Fruit fly (Drosophila melanogaster) whole organism, embryonic: ENCODE data around the gene CG13002.
A peak's percentile ranks its signal among the peaks of the same experiment; 100 is the strongest.

Source experiments
- Bdp1 ChIP-seq: fragments of 200-800 bp; sonication (Bioruptor generic); optimal IDR thresholded peaks from 3 replicates; lab custom pipeline; 2016; ENCODE audit warnings: missing biosample characterization, missing genetic modification characterization
- CG12659 ChIP-seq: fragments of 200-800 bp; sonication (Bioruptor generic); optimal IDR thresholded peaks from 3 replicates; lab custom pipeline; 2017; ENCODE audit warnings: mild to moderate bottlenecking, missing biosample characterization, missing genetic modification reagents, missing genetic modification characterization
- CG13123 ChIP-seq: fragments of 200-800 bp; sonication (Bioruptor generic); optimal IDR thresholded peaks from 2 replicates; lab custom pipeline; 2016; ENCODE audit warnings: missing biosample characterization, missing genetic modification characterization
- CG14667 ChIP-seq: fragments of 200-800 bp; sonication (Bioruptor generic); IDR thresholded peaks from 2 replicates; pipeline ENCODE4 v1.3.6; 2022; ENCODE audit warnings: missing biosample characterization, missing genetic modification characterization
- CG14710 ChIP-seq: fragments of 200-800 bp; sonication (Bioruptor generic); optimal IDR thresholded peaks from 3 replicates; lab custom pipeline; 2019; ENCODE audit warnings: missing biosample characterization, mild to moderate bottlenecking, missing genetic modification characterization, moderate library complexity
- CG14860 ChIP-seq: fragments of 200-800 bp; sonication (Bioruptor generic); IDR thresholded peaks from 3 replicates; pipeline ENCODE4 v1.3.6; 2022; ENCODE audit warnings: missing biosample characterization, missing genetic modification characterization; ENCODE audit not compliant: partially characterized antibody
- CG15073 ChIP-seq: fragments of 200-800 bp; sonication (Bioruptor generic); optimal IDR thresholded peaks from 2 replicates; lab custom pipeline; 2016; ENCODE audit warnings: missing biosample characterization, missing genetic modification characterization
- CG16813 ChIP-seq: fragments of 200-800 bp; sonication (Bioruptor generic); IDR thresholded peaks from 3 replicates; pipeline ENCODE4 v1.3.6; 2022; ENCODE audit warnings: missing biosample characterization, missing genetic modification characterization; ENCODE audit not compliant: partially characterized antibody
- CG16863 ChIP-seq: fragments of 200-800 bp; sonication (Bioruptor generic); optimal IDR thresholded peaks from 3 replicates; lab custom pipeline; 2016; ENCODE audit warnings: missing biosample characterization, missing genetic modification characterization
- CG17802 ChIP-seq: fragments of 200-800 bp; sonication (Bioruptor generic); optimal IDR thresholded peaks from 2 replicates; lab custom pipeline; 2018; ENCODE audit warnings: missing biosample characterization, mild to moderate bottlenecking, missing genetic modification characterization, moderate library complexity
- CG2875 ChIP-seq: fragments of 200-800 bp; sonication (Bioruptor generic); optimal IDR thresholded peaks from 2 replicates; lab custom pipeline; 2017; ENCODE audit warnings: missing biosample characterization, mild to moderate bottlenecking, missing genetic modification characterization, missing genetic modification reagents
- CG30431 ChIP-seq: fragments of 200-800 bp; sonication (Bioruptor generic); optimal IDR thresholded peaks from 2 replicates; lab custom pipeline; 2017; ENCODE audit warnings: missing biosample characterization, missing genetic modification characterization
- CG43689 ChIP-seq: fragments of 200-800 bp; sonication (Bioruptor generic); IDR thresholded peaks from 2 replicates; pipeline ENCODE4 v1.3.6; 2022; ENCODE audit warnings: missing biosample characterization, missing genetic modification characterization
- CG9609 ChIP-seq: fragments of 200-800 bp; sonication (Bioruptor generic); optimal IDR thresholded peaks from 3 replicates; lab custom pipeline; 2016; ENCODE audit warnings: missing biosample characterization, missing genetic modification characterization
- CG9797 ChIP-seq: fragments of 200-800 bp; sonication (Bioruptor generic); optimal IDR thresholded peaks from 3 replicates; lab custom pipeline; 2018; ENCODE audit warnings: missing biosample characterization, mild to moderate bottlenecking, missing genetic modification characterization
- CHES-1-like ChIP-seq: fragments of 200-800 bp; sonication (Bioruptor generic); optimal IDR thresholded peaks from 2 replicates; lab custom pipeline; 2016; ENCODE audit warnings: missing biosample characterization, missing genetic modification characterization
- D ChIP-seq, 2 experiments: fragments of 200-800 bp in 1 of 2; fragments of >200 bp in 1 of 2; sonication (Bioruptor generic) in 1 of 2; optimal IDR thresholded peaks; 2 replicates in 1 of 2; 3 replicates in 1 of 2; lab custom pipeline; 2017; ENCODE audit warnings: mild to moderate bottlenecking in 1 of 2, missing biosample characterization in 1 of 2, missing genetic modification characterization in 1 of 2, missing genetic modification reagents in 1 of 2
- D19A ChIP-seq: fragments of 200-800 bp; optimal IDR thresholded peaks from 3 replicates; lab custom pipeline; 2019; ENCODE audit warnings: missing biosample characterization, mild to moderate bottlenecking, missing genetic modification characterization, moderate library complexity
- Doc3 ChIP-seq: fragments of 200-800 bp; sonication (Bioruptor generic); IDR thresholded peaks from 3 replicates; pipeline ENCODE4 v1.3.6; 2022; ENCODE audit warnings: missing biosample characterization, missing genetic modification characterization; ENCODE audit not compliant: partially characterized antibody
- Dp ChIP-seq: fragments of 200-800 bp; sonication (Bioruptor generic); optimal IDR thresholded peaks from 2 replicates; lab custom pipeline; 2018; ENCODE audit warnings: missing biosample characterization, mild to moderate bottlenecking, missing genetic modification characterization, moderate library complexity
- Fer1 ChIP-seq: fragments of 200-800 bp; sonication (Bioruptor generic); optimal IDR thresholded peaks from 2 replicates; lab custom pipeline; 2017; ENCODE audit warnings: missing biosample characterization, mild to moderate bottlenecking, missing genetic modification characterization
- HLH4C ChIP-seq: fragments of 200-800 bp; sonication (Bioruptor generic); IDR thresholded peaks from 3 replicates; pipeline ENCODE4 v1.3.6; 2022; ENCODE audit warnings: missing biosample characterization, missing genetic modification characterization; ENCODE audit not compliant: partially characterized antibody
- Max ChIP-seq: fragments of 200-800 bp; sonication (Bioruptor generic); optimal IDR thresholded peaks from 2 replicates; lab custom pipeline; 2016; ENCODE audit warnings: missing biosample characterization, mild to moderate bottlenecking, missing genetic modification characterization
- Nf-YC ChIP-seq: fragments of 200-800 bp; optimal IDR thresholded peaks from 3 replicates; lab custom pipeline; 2019; ENCODE audit warnings: missing biosample characterization, mild to moderate bottlenecking, missing genetic modification characterization, moderate library complexity
- Oaz ChIP-seq: fragments of 200-800 bp; sonication (Bioruptor generic); IDR thresholded peaks from 2 replicates; pipeline ENCODE4 v1.3.6; 2022; ENCODE audit warnings: missing biosample characterization, missing genetic modification characterization
- Scr ChIP-seq: fragments of 200-800 bp; sonication (Bioruptor generic); IDR thresholded peaks from 2 replicates; pipeline ENCODE4 v1.3.6; 2022; ENCODE audit warnings: missing biosample characterization, missing genetic modification characterization; ENCODE audit not compliant: partially characterized antibody
- Sox100B ChIP-seq: fragments of 200-800 bp; sonication (Bioruptor generic); optimal IDR thresholded peaks from 3 replicates; lab custom pipeline; 2018; ENCODE audit warnings: missing biosample characterization, mild to moderate bottlenecking, missing genetic modification characterization
- Sry-β ChIP-seq: fragments of 200-800 bp; sonication (Bioruptor generic); optimal IDR thresholded peaks from 2 replicates; lab custom pipeline; 2018; ENCODE audit warnings: missing biosample characterization, mild to moderate bottlenecking, missing genetic modification characterization, moderate library complexity
- YL-1 ChIP-seq: fragments of 200-800 bp; sonication (Bioruptor generic); optimal IDR thresholded peaks from 3 replicates; lab custom pipeline; 2017; ENCODE audit warnings: missing biosample characterization, mild to moderate bottlenecking, missing genetic modification characterization
- amos ChIP-seq: fragments of 200-800 bp; sonication (Bioruptor generic); IDR thresholded peaks from 2 replicates; pipeline ENCODE4 v1.3.6; 2022; ENCODE audit warnings: missing biosample characterization, missing genetic modification characterization; ENCODE audit not compliant: partially characterized antibody
- az2 ChIP-seq: fragments of 200-800 bp; sonication (Bioruptor generic); optimal IDR thresholded peaks from 3 replicates; lab custom pipeline; 2016; ENCODE audit warnings: missing biosample characterization, missing genetic modification characterization
- br ChIP-seq: fragments of >200 bp; optimal IDR thresholded peaks from 2 replicates; lab custom pipeline; 2017
- cg ChIP-seq: fragments of 200-800 bp; sonication (Bioruptor generic); optimal IDR thresholded peaks from 3 replicates; lab custom pipeline; 2019; ENCODE audit warnings: missing biosample characterization, mild to moderate bottlenecking, missing genetic modification characterization, moderate library complexity
- ci ChIP-seq: fragments of 200-800 bp; sonication (Bioruptor generic); IDR thresholded peaks from 3 replicates; pipeline ENCODE4 v1.3.6; 2022; ENCODE audit warnings: missing biosample characterization, missing genetic modification characterization
- crc ChIP-seq: fragments of 200-800 bp; sonication (Bioruptor generic); optimal IDR thresholded peaks from 2 replicates; lab custom pipeline; 2016; ENCODE audit warnings: missing biosample characterization, missing genetic modification characterization
- dati ChIP-seq: fragments of 200-800 bp; sonication (Bioruptor generic); IDR thresholded peaks from 2 replicates; pipeline ENCODE4 v1.3.6; 2022; ENCODE audit warnings: missing biosample characterization, missing genetic modification characterization
- gfzf ChIP-seq: fragments of 200-800 bp; sonication (Bioruptor generic); optimal IDR thresholded peaks from 2 replicates; lab custom pipeline; 2016; ENCODE audit warnings: missing biosample characterization, mild to moderate bottlenecking, missing genetic modification characterization, moderate library complexity
- gro ChIP-seq: fragments of 200-800 bp; sonication (Bioruptor generic); optimal IDR thresholded peaks from 2 replicates; lab custom pipeline; 2016; ENCODE audit warnings: missing biosample characterization, missing genetic modification characterization
- gt ChIP-seq: fragments of 200-800 bp; sonication (Bioruptor generic); IDR thresholded peaks from 2 replicates; pipeline ENCODE4 v1.3.6; 2022; ENCODE audit warnings: missing biosample characterization, missing genetic modification characterization
- hbn ChIP-seq: fragments of 200-800 bp; sonication (Bioruptor generic); IDR thresholded peaks from 2 replicates; pipeline ENCODE4 v1.3.6; 2022; ENCODE audit warnings: missing biosample characterization, missing genetic modification characterization; ENCODE audit not compliant: partially characterized antibody
- lab ChIP-seq: fragments of 200-800 bp; sonication (Bioruptor generic); optimal IDR thresholded peaks from 3 replicates; lab custom pipeline; 2017; ENCODE audit warnings: missing biosample characterization, missing genetic modification characterization, mild to moderate bottlenecking, moderate library complexity, missing genetic modification reagents
- nerfin-2 ChIP-seq: fragments of 200-800 bp; sonication (Bioruptor generic); IDR thresholded peaks from 2 replicates; pipeline ENCODE4 v1.3.6; 2022; ENCODE audit warnings: missing biosample characterization, missing genetic modification characterization; ENCODE audit not compliant: partially characterized antibody
- nmo ChIP-seq: fragments of 200-800 bp; sonication (Bioruptor generic); optimal IDR thresholded peaks from 2 replicates; lab custom pipeline; 2018; ENCODE audit warnings: missing biosample characterization, mild to moderate bottlenecking, missing genetic modification characterization, moderate library complexity
- pita ChIP-seq: fragments of 200-800 bp; sonication (Bioruptor generic); optimal IDR thresholded peaks from 2 replicates; lab custom pipeline; 2017; ENCODE audit warnings: missing biosample characterization, mild to moderate bottlenecking, missing genetic modification characterization
- pzg ChIP-seq: fragments of 200-800 bp; sonication (Bioruptor generic); optimal IDR thresholded peaks from 3 replicates; lab custom pipeline; 2018; ENCODE audit warnings: missing biosample characterization, mild to moderate bottlenecking, missing genetic modification characterization, moderate library complexity
- sd ChIP-seq: fragments of 200-800 bp; sonication (Bioruptor generic); optimal IDR thresholded peaks from 3 replicates; lab custom pipeline; 2018; ENCODE audit warnings: missing biosample characterization, mild to moderate bottlenecking, missing genetic modification characterization, moderate library complexity
- tap ChIP-seq: fragments of 200-800 bp; optimal IDR thresholded peaks from 3 replicates; lab custom pipeline; 2019; ENCODE audit warnings: missing biosample characterization, mild to moderate bottlenecking, missing genetic modification characterization, moderate library complexity
- trem ChIP-seq: fragments of 200-800 bp; optimal IDR thresholded peaks from 3 replicates; lab custom pipeline; 2019; ENCODE audit warnings: missing biosample characterization, mild to moderate bottlenecking, missing genetic modification characterization, moderate library complexity
- vfl ChIP-seq: fragments of 200-800 bp; sonication (Bioruptor generic); optimal IDR thresholded peaks from 2 replicates; lab custom pipeline; 2016; ENCODE audit warnings: missing biosample characterization, missing genetic modification characterization
- zf30C ChIP-seq: fragments of 200-800 bp; sonication (Bioruptor generic); optimal IDR thresholded peaks from 3 replicates; lab custom pipeline; 2018; ENCODE audit warnings: missing biosample characterization, mild to moderate bottlenecking, missing genetic modification characterization

The CG13002 gene

dm6 chrX:16886551-16886950 is 3.1 kb upstream of the CG13002 start, which contains the start of the genes DENR and CG4880:
TSS of gene DENR (minus strand) at chrX:16886560.
TSS of gene CG4880 (plus strand) at chrX:16886818.
- TF ChIP-seq CG2875 (GFP tag; lab: Kevin White, UChicago), result no peak
- no peak for TF ChIP-seq gro (GFP tag; lab: Kevin White, UChicago)
- TF ChIP-seq Doc3, result 0 out of 3 replicates have a peak, but pooled peaks have one; percentile 30
- no peak for TF ChIP-seq Bdp1 (GFP tag; lab: Kevin White, UChicago)
- no peak for TF ChIP-seq nerfin-2 (GFP tag; lab: Robert Waterston, UW)
- peak; percentile 0 for TF ChIP-seq sd (tag; lab: Kevin White, UChicago)
- peak; percentile 16 for TF ChIP-seq Dp (GFP tag; lab: Kevin White, UChicago)
- TF ChIP-seq tap (tag; lab: Kevin White, UChicago), result no peak
- TF ChIP-seq D19A (tag; lab: Kevin White, UChicago), result no peak
- no peak for TF ChIP-seq Max (GFP tag; lab: Kevin White, UChicago)
- no peak for TF ChIP-seq crc
- no peak for TF ChIP-seq CG14860 (GFP tag; lab: Robert Waterston, UW)
- peak; percentile 8 for TF ChIP-seq nmo
- peak; percentile 49; the same call in 2 of the 3 replicates for TF ChIP-seq CG16813
- TF ChIP-seq HLH4C (GFP tag; lab: Robert Waterston, UW), result 0 out of 3 replicates have a peak, but pooled peaks have one; percentile 20
- TF ChIP-seq gfzf (GFP tag; lab: Kevin White, UChicago), result peak; percentile 55
- TF ChIP-seq pzg (GFP tag; lab: Kevin White, UChicago), result peak; percentile 18
- no peak for TF ChIP-seq CG13123 (GFP tag; lab: Kevin White, UChicago)
- peak; percentile 42; the same call in 1 of the 2 replicates for TF ChIP-seq hbn (GFP tag; lab: Robert Waterston, UW)
- TF ChIP-seq CG17802, result no peak
- peak; percentile 36 for TF ChIP-seq CG14710 (tag; lab: Kevin White, UChicago)
- TF ChIP-seq zf30C (GFP tag; lab: Kevin White, UChicago), result no peak
- TF ChIP-seq Nf-YC (tag; lab: Kevin White, UChicago), result no peak
- no peak for TF ChIP-seq Sry-β
- peak; percentile 66 for TF ChIP-seq Scr (GFP tag; lab: Robert Waterston, UW)
- no peak for TF ChIP-seq lab (GFP tag; lab: Kevin White, UChicago)
- peak; percentile 10 for TF ChIP-seq CG9797 (GFP tag; lab: Kevin White, UChicago)
- no peak for TF ChIP-seq pita
- no peak for TF ChIP-seq Oaz (GFP tag; lab: Robert Waterston, UW)
- no peak for TF ChIP-seq ci (GFP tag; lab: Robert Waterston, UW)
- no peak for TF ChIP-seq CG43689 (GFP tag; lab: Robert Waterston, UW)
- TF ChIP-seq D (optimal IDR thresholded peaks at IDR 0.05; lab: Kevin White, UChicago), result no peak
- TF ChIP-seq D (GFP tag; optimal IDR thresholded peaks at IDR 0.05; lab: Kevin White, UChicago), result no peak
- TF ChIP-seq dati, result no peak
- no peak for TF ChIP-seq CG16863 (GFP tag; lab: Kevin White, UChicago)
- TF ChIP-seq CG30431 (GFP tag; lab: Kevin White, UChicago), result no peak
- TF ChIP-seq CG15073 (GFP tag; lab: Kevin White, UChicago), result no peak
- TF ChIP-seq CG14667, result no peak
- TF ChIP-seq br (lab: Kevin White, UChicago), result no peak
- TF ChIP-seq CG9609 (GFP tag; lab: Kevin White, UChicago), result no peak
- TF ChIP-seq Sox100B (GFP tag; lab: Kevin White, UChicago), result no peak
- no peak for TF ChIP-seq CHES-1-like (GFP tag; lab: Kevin White, UChicago)
- no peak for TF ChIP-seq gt (GFP tag; lab: Robert Waterston, UW)
- TF ChIP-seq amos (GFP tag; lab: Robert Waterston, UW), result peak; percentile 49
- peak; percentile 2 for TF ChIP-seq YL-1 (GFP tag; lab: Kevin White, UChicago)
- TF ChIP-seq trem, result peak; percentile 38
- TF ChIP-seq cg (GFP tag; lab: Kevin White, UChicago), result no peak
- TF ChIP-seq az2 (GFP tag; lab: Kevin White, UChicago), result no peak
- no peak for TF ChIP-seq Fer1 (GFP tag; lab: Kevin White, UChicago)
- no peak for TF ChIP-seq vfl (GFP tag; lab: Kevin White, UChicago)
- TF ChIP-seq CG12659 (GFP tag; lab: Kevin White, UChicago), result peak; percentile 6
